Fruit fly (Drosophila melanogaster) whole organism, pupa: ENCODE data around the gene Dhc62B.

ENCODE experiments used
- CG13204 ChIP-seq: fragments of 200-800 bp; sonication (Bioruptor generic); optimal IDR thresholded peaks from 2 replicates; lab custom pipeline; 2018; ENCODE audit warnings: missing biosample characterization, mild to moderate bottlenecking, missing genetic modification characterization, moderate library complexity
- CG17806 ChIP-seq: fragments of 200-800 bp; sonication (Bioruptor generic); optimal IDR thresholded peaks from 2 replicates; lab custom pipeline; 2018; ENCODE audit warnings: missing biosample characterization, mild to moderate bottlenecking, missing genetic modification characterization, moderate library complexity
- CG8159 ChIP-seq: fragments of 200-800 bp; sonication (Bioruptor generic); optimal IDR thresholded peaks from 3 replicates; lab custom pipeline; 2018; ENCODE audit warnings: missing biosample characterization, mild to moderate bottlenecking, missing genetic modification characterization, moderate library complexity
- EcR ChIP-seq: fragments of 200-800 bp; sonication (Bioruptor generic); optimal IDR thresholded peaks from 3 replicates; lab custom pipeline; 2019; ENCODE audit warnings: missing biosample characterization, missing genetic modification characterization, mild to moderate bottlenecking, moderate library complexity, missing genetic modification reagents
- Pif1B ChIP-seq: fragments of 200-800 bp; sonication (Bioruptor generic); optimal IDR thresholded peaks from 3 replicates; lab custom pipeline; 2016; ENCODE audit warnings: missing biosample characterization, missing genetic modification characterization
- gl ChIP-seq: fragments of 200-800 bp; sonication (Bioruptor generic); optimal IDR thresholded peaks from 2 replicates; lab custom pipeline; 2018; ENCODE audit warnings: missing biosample characterization, mild to moderate bottlenecking, missing genetic modification characterization
- rn ChIP-seq: fragments of 200-800 bp; sonication (Bioruptor generic); IDR thresholded peaks from 2 replicates; pipeline ENCODE4 v1.3.6; 2022; ENCODE audit warnings: missing biosample characterization, missing genetic modification characterization

- TF ChIP-seq CG17806 (tag; lab: Kevin White, UChicago) (no peak), CG13204 (GFP tag; lab: Kevin White, UChicago) (no peak), Pif1B (GFP tag; lab: Kevin White, UChicago) (no peak), rn (GFP tag; lab: Robert Waterston, UW) (no peak), EcR (no peak), gl (no peak), CG8159 (tag; lab: Kevin White, UChicago) (no peak)
These were observed 1.0 kb upstream of the Dhc62B start for dm6 chr3L:1772593-1772992.
